Worm (Caenorhabditis elegans) whole organism, L4 larva: Measurements from ENCODE around the gene pbo-6.

Experiments
- D1046.2 ChIP-seq: fragments of 200-800 bp; sonication (Bioruptor generic); IDR thresholded peaks from 2 replicates; pipeline ENCODE4 v1.3.6; 2022; ENCODE audit warnings: missing genetic modification characterization, missing compliant biosample characterization
- F10B5.3 ChIP-seq: sonication (generic microtip); optimal IDR thresholded peaks from 2 replicates; lab custom pipeline; 2016; ENCODE audit warnings: mild to moderate bottlenecking, missing genetic modification characterization, missing compliant biosample characterization
- F26F4.8 ChIP-seq: fragments of 200-800 bp; sonication (Bioruptor generic); conservative IDR thresholded peaks from 2 replicates; pipeline ENCODE4 v1.3.6; 2022; ENCODE audit warnings: missing genetic modification characterization, missing compliant biosample characterization
- F37D6.2 ChIP-seq: sonication (generic microtip); optimal IDR thresholded peaks from 2 replicates; lab custom pipeline; 2016; ENCODE audit warnings: mild to moderate bottlenecking, missing genetic modification characterization, missing compliant biosample characterization
- R02D3.7 ChIP-seq: fragments of 150-350 bp; sonication (generic microtip); optimal IDR thresholded peaks from 3 replicates; lab custom pipeline; 2014; ENCODE audit warnings: missing biosample characterization, missing genetic modification characterization
- T26A8.4 ChIP-seq: fragments of 200-800 bp; sonication (Bioruptor generic); IDR thresholded peaks from 2 replicates; pipeline ENCODE4 v1.3.6; 2022; ENCODE audit warnings: missing genetic modification characterization, missing compliant biosample characterization
- aha-1 ChIP-seq: fragments of 150-350 bp; peaks from one replicate; lab custom pipeline; 2014; ENCODE audit warnings: missing biosample characterization, missing genetic modification characterization
- ama-1 ChIP-seq: fragments of 150-350 bp; optimal IDR thresholded peaks from 2 replicates; lab custom pipeline; 2014; ENCODE audit warnings: inconsistent platforms, mixed read lengths
- attf-4 ChIP-seq: sonication (generic microtip); optimal IDR thresholded peaks from 3 replicates; lab custom pipeline; 2017; ENCODE audit warnings: missing biosample characterization, missing genetic modification characterization
- ceh-20 ChIP-seq: fragments of 200-800 bp; sonication (Bioruptor generic); IDR thresholded peaks from 2 replicates; pipeline ENCODE4 v1.3.6; 2022; ENCODE audit warnings: missing genetic modification reagents, missing genetic modification characterization, missing compliant biosample characterization
- ceh-28 ChIP-seq: fragments of 150-350 bp; optimal IDR thresholded peaks from 2 replicates; lab custom pipeline; 2014; ENCODE audit warnings: missing biosample characterization, missing genetic modification reagents, missing genetic modification characterization
- ceh-62 ChIP-seq: sonication (generic microtip); optimal IDR thresholded peaks from 2 replicates; lab custom pipeline; 2017; ENCODE audit warnings: missing biosample characterization, missing genetic modification characterization
- cey-2 ChIP-seq: sonication (generic microtip); optimal IDR thresholded peaks from 3 replicates; lab custom pipeline; 2017; ENCODE audit warnings: missing genetic modification characterization, mild to moderate bottlenecking, missing compliant biosample characterization, antibody characterized with exemption, borderline replicate concordance; ENCODE audit not compliant: insufficient read depth
- ctbp-1 ChIP-seq: fragments of 200-800 bp; sonication (Bioruptor generic); IDR thresholded peaks from 2 replicates; pipeline ENCODE4 v1.3.6; 2022; ENCODE audit warnings: missing genetic modification reagents, missing genetic modification characterization, missing compliant biosample characterization
- daf-12 ChIP-seq: fragments of 150-350 bp; optimal IDR thresholded peaks from 2 replicates; lab custom pipeline; 2014; ENCODE audit warnings: missing biosample characterization, missing genetic modification reagents, missing genetic modification characterization
- daf-16 ChIP-seq, 3 experiments: sonication (generic microtip); optimal IDR thresholded peaks; 2 replicates each; lab custom pipeline; 2016 to 2017; ENCODE audit warnings: missing genetic modification characterization in 3 of 3, missing genetic modification reagents in 3 of 3, mild to moderate bottlenecking in 2 of 3, missing compliant biosample characterization in 2 of 3, missing biosample characterization in 1 of 3, moderate library complexity in 1 of 3
- daf-19 ChIP-seq: fragments of 200-800 bp; sonication (Bioruptor generic); conservative IDR thresholded peaks from 2 replicates; pipeline ENCODE4 v1.3.6; 2022; ENCODE audit warnings: missing genetic modification characterization, missing compliant biosample characterization
- duxl-1 ChIP-seq: sonication (generic microtip); optimal IDR thresholded peaks from 2 replicates; lab custom pipeline; 2016; ENCODE audit warnings: mild to moderate bottlenecking, missing genetic modification characterization, moderate library complexity, missing compliant biosample characterization; ENCODE audit not compliant: poor library complexity
- dve-1 ChIP-seq: sonication (generic microtip); optimal IDR thresholded peaks from 2 replicates; lab custom pipeline; 2017; ENCODE audit warnings: antibody characterized with exemption, mild to moderate bottlenecking, missing genetic modification characterization, missing compliant biosample characterization; ENCODE audit not compliant: insufficient read depth
- egl-43 ChIP-seq: fragments of 200-800 bp; sonication (Bioruptor generic); IDR thresholded peaks from 2 replicates; pipeline ENCODE4 v1.3.6; 2022; ENCODE audit warnings: missing genetic modification reagents, missing genetic modification characterization, missing compliant biosample characterization
- fkh-10 ChIP-seq: fragments of 150-350 bp; optimal IDR thresholded peaks from 2 replicates; lab custom pipeline; 2014; ENCODE audit warnings: missing biosample characterization, missing genetic modification reagents, missing genetic modification characterization
- hlh-30 ChIP-seq: sonication (generic microtip); optimal IDR thresholded peaks from 2 replicates; lab custom pipeline; 2017; ENCODE audit warnings: antibody characterized with exemption, mild to moderate bottlenecking, missing genetic modification characterization, missing compliant biosample characterization; ENCODE audit not compliant: insufficient read depth
- jun-1 ChIP-seq: fragments of 150-350 bp; optimal IDR thresholded peaks from 2 replicates; lab custom pipeline; 2014; ENCODE audit warnings: missing biosample characterization, missing genetic modification reagents, missing genetic modification characterization
- lin-15B ChIP-seq: fragments of 150-350 bp; sonication (generic microtip); optimal IDR thresholded peaks from 3 replicates; lab custom pipeline; 2014; ENCODE audit warnings: missing biosample characterization, missing genetic modification characterization
- lin-39 ChIP-seq: fragments of 150-350 bp; optimal IDR thresholded peaks from 2 replicates; lab custom pipeline; 2014; ENCODE audit warnings: missing biosample characterization, missing genetic modification reagents, missing genetic modification characterization
- lsy-2 ChIP-seq, 2 experiments: fragments of 150-350 bp in 1 of 2; sonication (generic microtip) in 1 of 2; optimal IDR thresholded peaks; 2 replicates each; lab custom pipeline; 2014 to 2017; ENCODE audit warnings: missing biosample characterization in 2 of 2, missing genetic modification characterization in 2 of 2
- madf-5 ChIP-seq, 2 experiments: fragments of 200-800 bp; sonication (Bioruptor generic); IDR thresholded peaks; 2 replicates each; pipeline ENCODE4 v1.3.6; 2022; ENCODE audit warnings: missing compliant biosample characterization in 2 of 2, missing genetic modification characterization in 2 of 2
- mdt-29 ChIP-seq: fragments of 200-800 bp; sonication (Bioruptor generic); IDR thresholded peaks from 2 replicates; pipeline ENCODE4 v1.3.6; 2022; ENCODE audit warnings: missing genetic modification reagents, missing genetic modification characterization, missing compliant biosample characterization
- mes-2 ChIP-seq: sonication (generic microtip); optimal IDR thresholded peaks from 2 replicates; lab custom pipeline; 2016; ENCODE audit warnings: missing genotype, mild to moderate bottlenecking, missing genetic modification characterization, missing compliant biosample characterization; ENCODE audit not compliant: poor library complexity, severe bottlenecking
- mxl-2 ChIP-seq: fragments of 200-800 bp; sonication (Bioruptor generic); conservative IDR thresholded peaks from 2 replicates; pipeline ENCODE4 v1.3.6; 2022; ENCODE audit warnings: missing genetic modification reagents, missing genetic modification characterization, missing compliant biosample characterization
- nhr-11 ChIP-seq: fragments of 150-350 bp; optimal IDR thresholded peaks from 2 replicates; lab custom pipeline; 2014; ENCODE audit warnings: missing biosample characterization, missing genetic modification characterization
- nhr-111 ChIP-seq: fragments of 200-800 bp; sonication (Bioruptor generic); optimal IDR thresholded peaks from 2 replicates; lab custom pipeline; 2018; ENCODE audit warnings: mild to moderate bottlenecking, missing genetic modification characterization, missing compliant biosample characterization
- pha-4 ChIP-seq, 2 experiments: fragments of 150-350 bp in 1 of 2; fragments of 200-800 bp in 1 of 2; sonication (Bioruptor generic) in 1 of 2; IDR thresholded peaks in 1 of 2; optimal IDR thresholded peaks in 1 of 2; 2 replicates each; pipeline versions ENCODE4 v1.3.6 to Lab custom; 2014 to 2022; ENCODE audit warnings: missing genetic modification characterization in 2 of 2, missing genetic modification reagents in 2 of 2, missing biosample characterization in 1 of 2, missing compliant biosample characterization in 1 of 2
- php-3 ChIP-seq: fragments of 200-800 bp; sonication (Bioruptor generic); IDR thresholded peaks from 2 replicates; pipeline ENCODE4 v1.3.6; 2022; ENCODE audit warnings: missing genetic modification reagents, missing genetic modification characterization, missing compliant biosample characterization
- pqm-1 ChIP-seq: sonication (generic microtip); optimal IDR thresholded peaks from 2 replicates; lab custom pipeline; 2017; ENCODE audit warnings: missing biosample characterization, missing genetic modification characterization
- saeg-2 ChIP-seq: fragments of 200-800 bp; sonication (Bioruptor generic); IDR thresholded peaks from 2 replicates; pipeline ENCODE4 v1.3.6; 2022; ENCODE audit warnings: missing genetic modification reagents, missing genetic modification characterization, missing compliant biosample characterization
- sdz-12 ChIP-seq: fragments of 200-800 bp; sonication (Bioruptor generic); optimal IDR thresholded peaks from 2 replicates; lab custom pipeline; 2018; ENCODE audit warnings: mild to moderate bottlenecking, missing genetic modification characterization, missing compliant biosample characterization
- set-16 ChIP-seq: fragments of 200-800 bp; sonication (Bioruptor generic); IDR thresholded peaks from 2 replicates; pipeline ENCODE4 v1.3.6; 2022; ENCODE audit warnings: missing genetic modification reagents, missing genetic modification characterization, missing compliant biosample characterization
- skn-1 ChIP-seq: fragments of 150-350 bp; optimal IDR thresholded peaks from 2 replicates; lab custom pipeline; 2014; ENCODE audit warnings: missing biosample characterization, missing genetic modification characterization
- snpc-1.2 ChIP-seq: fragments of 200-800 bp; sonication (Bioruptor generic); IDR thresholded peaks from 2 replicates; pipeline ENCODE4 v1.3.6; 2022; ENCODE audit warnings: missing genetic modification reagents, missing genetic modification characterization, missing compliant biosample characterization
- snpc-4 ChIP-seq: fragments of 150-350 bp; optimal IDR thresholded peaks from 2 replicates; lab custom pipeline; 2014; ENCODE audit warnings: missing biosample characterization, missing genetic modification characterization
- spr-3 ChIP-seq: fragments of 200-800 bp; sonication (Bioruptor generic); optimal IDR thresholded peaks from 2 replicates; lab custom pipeline; 2018; ENCODE audit warnings: mild to moderate bottlenecking, missing genetic modification characterization, missing compliant biosample characterization
- tag-97 ChIP-seq: fragments of 200-800 bp; sonication (Bioruptor generic); IDR thresholded peaks from 2 replicates; pipeline ENCODE4 v1.3.6; 2022; ENCODE audit warnings: missing genetic modification characterization, missing compliant biosample characterization
- unc-62 ChIP-seq, 3 experiments: fragments of 150-350 bp in 1 of 3; sonication (generic microtip); optimal IDR thresholded peaks in 2 of 3; peaks in 1 of 3; 1 replicate in 1 of 3; 2 replicates in 2 of 3; lab custom pipeline; 2014 to 2017; ENCODE audit warnings: missing biosample characterization in 3 of 3, missing genetic modification characterization in 3 of 3, missing genetic modification reagents in 3 of 3, missing genotype in 1 of 3
- vab-7 ChIP-seq: fragments of 200-800 bp; sonication (Bioruptor generic); IDR thresholded peaks from 2 replicates; pipeline ENCODE4 v1.3.6; 2022; ENCODE audit warnings: missing genetic modification reagents, missing genetic modification characterization, missing compliant biosample characterization
- zfp-2 ChIP-seq: sonication (generic microtip); optimal IDR thresholded peaks from 2 replicates; lab custom pipeline; 2016; ENCODE audit warnings: mild to moderate bottlenecking, missing genetic modification characterization, missing compliant biosample characterization
- zfp-3 ChIP-seq: fragments of 200-800 bp; sonication (Bioruptor generic); conservative IDR thresholded peaks from 2 replicates; pipeline ENCODE4 v1.3.6; 2022; ENCODE audit warnings: missing genetic modification reagents, missing genetic modification characterization, missing compliant biosample characterization
- ztf-11 ChIP-seq: fragments of 150-350 bp; optimal IDR thresholded peaks from 2 replicates; lab custom pipeline; 2014; ENCODE audit warnings: missing biosample characterization, missing genetic modification characterization

Gene pbo-6

ce11 chrX:17419813-17420584 is 8.8 kb upstream of the pbo-6 start (continued):
- TF ChIP-seq D1046.2 (GFP tag; lab: Robert Waterston, UW) (no peak), pha-4 (GFP tag; IDR thresholded peaks at IDR 0.05; lab: Robert Waterston, UW) (no peak), pha-4 (tag; optimal IDR thresholded peaks at IDR 0.05; lab: Kevin White, UChicago) (no peak), vab-7 (GFP tag; lab: Robert Waterston, UW) (no peak), spr-3 (no peak), ceh-62 (tag; lab: Kevin White, UChicago) (no peak), zfp-3 (GFP tag; lab: Robert Waterston, UW) (peak; percentile 90), jun-1 (tag; lab: Kevin White, UChicago) (peak; percentile 39), nhr-111 (GFP tag; lab: Kevin White, UChicago) (no peak), dve-1 (peak; percentile 52), aha-1 (tag; lab: Kevin White, UChicago) (peak; percentile 100), ceh-28 (peak; percentile 1), ceh-20 (GFP tag; lab: Robert Waterston, UW) (peak; percentile 77), daf-12 (tag; lab: Kevin White, UChicago) (no peak), fkh-10 (GFP tag; lab: Kevin White, UChicago) (no peak), lin-15B (tag; lab: Kevin White, UChicago) (no peak), mxl-2 (GFP tag; lab: Robert Waterston, UW) (no peak), skn-1 (no peak), T26A8.4 (GFP tag; lab: Robert Waterston, UW) (peak; percentile 92), attf-4 (tag; lab: Kevin White, UChicago) (no peak), tag-97 (no peak), hlh-30 (tag; lab: Kevin White, UChicago) (peak; percentile 2), ctbp-1 (no peak), mdt-29 (GFP tag; lab: Robert Waterston, UW) (peak; percentile 66; the same call in 1 of the 2 replicates), snpc-4 (no peak), duxl-1 (peak; percentile 84), cey-2 (no peak), sdz-12 (GFP tag; lab: Kevin White, UChicago) (peak; percentile 5), daf-16 (GFP tag; optimal IDR thresholded peaks at IDR 0.05; lab: Kevin White, UChicago) (no peak), daf-16 (tag; optimal IDR thresholded peaks at IDR 0.05; lab: Kevin White, UChicago) (no peak), F37D6.2 (tag; lab: Kevin White, UChicago) (no peak), ama-1 (lab: Kevin White, UChicago) (peak; percentile 61), snpc-1.2 (GFP tag; lab: Robert Waterston, UW) (no peak), lin-39 (tag; lab: Kevin White, UChicago) (no peak), F26F4.8 (GFP tag; lab: Robert Waterston, UW) (no peak), R02D3.7 (tag; lab: Kevin White, UChicago) (no peak), ztf-11 (no peak), daf-19 (GFP tag; lab: Robert Waterston, UW) (no peak), egl-43 (GFP tag; lab: Robert Waterston, UW) (no peak), unc-62 (GFP tag; optimal IDR thresholded peaks at IDR 0.05 in 1 of 2; lab: Kevin White, UChicago) (peak in 1 of 2 experiments; percentile 100), unc-62 (tag; optimal IDR thresholded peaks at IDR 0.05; lab: Kevin White, UChicago) (peak; percentile 63), set-16 (GFP tag; lab: Robert Waterston, UW) (no peak), nhr-11 (tag; lab: Kevin White, UChicago) (no peak), php-3 (GFP tag; lab: Robert Waterston, UW) (no peak), lsy-2 (tag; optimal IDR thresholded peaks at IDR 0.05; lab: Kevin White, UChicago) (peak; percentile 21 to 74), mes-2 (tag; lab: Kevin White, UChicago) (peak; percentile 39), saeg-2 (GFP tag; lab: Robert Waterston, UW) (no peak), pqm-1 (tag; lab: Kevin White, UChicago) (no peak), zfp-2 (tag; lab: Kevin White, UChicago) (no peak), madf-5 (GFP tag; IDR thresholded peaks at IDR 0.05; lab: Robert Waterston, UW) (no peak), F10B5.3 (tag; lab: Kevin White, UChicago) (no peak)
